Fruit fly (Drosophila melanogaster): Measurements from ENCODE around the gene HP4.

The HP4 gene

dm6 chr3L:7988828-7989673 lies 13.1 kb upstream of the HP4 start (continued):
- TF ChIP-seq Blimp-1 (GFP tag; optimal IDR thresholded peaks at IDR 0.05) (peak; percentile 88), TFAM (GFP tag; optimal IDR thresholded peaks at IDR 0.05) (peak; percentile 39), CG3847 (GFP tag; IDR thresholded peaks at IDR 0.05) (no peak), nerfin-2 (GFP tag; IDR thresholded peaks at IDR 0.05; ENCODE audit: partially characterized antibody) (no peak), Sry-β (GFP tag; optimal IDR thresholded peaks at IDR 0.05) (peak; percentile 52), wek (GFP tag; optimal IDR thresholded peaks at IDR 0.05) (no peak), CG11247 (GFP tag; IDR thresholded peaks at IDR 0.05) (no peak), Mes4 (GFP tag; optimal IDR thresholded peaks at IDR 0.05) (no peak), CG6813 (GFP tag; optimal IDR thresholded peaks at IDR 0.05) (peak; percentile 60), HHEX (GFP tag; optimal IDR thresholded peaks at IDR 0.05) (peak; percentile 32), CG18764 (GFP tag; optimal IDR thresholded peaks at IDR 0.05) (peak; percentile 59), Hmr (GFP tag; optimal IDR thresholded peaks at IDR 0.05) (peak; percentile 21), slp2 (GFP tag; optimal IDR thresholded peaks at IDR 0.05) (no peak), CG11398 (GFP tag; optimal IDR thresholded peaks at IDR 0.05) (no peak), CG12391 (tag; optimal IDR thresholded peaks at IDR 0.05) (peak; percentile 85), CG1832 (GFP tag; optimal IDR thresholded peaks at IDR 0.05) (no peak), Bdp1 (GFP tag; optimal IDR thresholded peaks at IDR 0.05) (no peak), crp (GFP tag; optimal IDR thresholded peaks at IDR 0.05) (no peak), CrebB (tag; optimal IDR thresholded peaks at IDR 0.05) (peak; percentile 8), dimm (GFP tag; IDR thresholded peaks at IDR 0.05) (no peak), CG17568 (GFP tag; optimal IDR thresholded peaks at IDR 0.05) (peak; percentile 26), so (GFP tag; IDR thresholded peaks at IDR 0.05) (no peak), YL-1 (GFP tag; optimal IDR thresholded peaks at IDR 0.05) (peak; percentile 25), Fer1 (GFP tag; optimal IDR thresholded peaks at IDR 0.05) (peak; percentile 36), CG12942 (GFP tag; optimal IDR thresholded peaks at IDR 0.05) (no peak), shn (GFP tag; optimal IDR thresholded peaks at IDR 0.05) (peak; percentile 14), cato (GFP tag; optimal IDR thresholded peaks at IDR 0.05; ENCODE audit: borderline replicate concordance) (peak; percentile 56), grau (tag; optimal IDR thresholded peaks at IDR 0.05) (peak; percentile 68), CG8765 (GFP tag; IDR thresholded peaks at IDR 0.05) (peak; percentile 86), Gug (GFP tag; IDR thresholded peaks at IDR 0.05) (peak; percentile 27; the same call in 2 of the 4 replicates), CG30431 (GFP tag; optimal IDR thresholded peaks at IDR 0.05) (peak; percentile 28), zf30C (GFP tag; optimal IDR thresholded peaks at IDR 0.05) (peak; percentile 87), CG1529 (GFP tag; optimal IDR thresholded peaks at IDR 0.05) (peak; percentile 70), CG6765 (GFP tag; optimal IDR thresholded peaks at IDR 0.05) (peak; percentile 14), CG11456 (GFP tag; IDR thresholded peaks at IDR 0.05) (no peak), CG12104 (GFP tag; optimal IDR thresholded peaks at IDR 0.05) (peak; percentile 63), CG31441 (GFP tag; IDR thresholded peaks at IDR 0.05) (peak; percentile 84), CG4424 (GFP tag; optimal IDR thresholded peaks at IDR 0.05) (peak; percentile 85), odd (GFP tag; optimal IDR thresholded peaks at IDR 0.05) (peak; percentile 23), trh (GFP tag; optimal IDR thresholded peaks at IDR 0.05) (peak; percentile 9), Vsx1 (GFP tag; optimal IDR thresholded peaks at IDR 0.05) (peak; percentile 23), repo (GFP tag; optimal IDR thresholded peaks at IDR 0.05) (peak; percentile 60), CG5180 (GFP tag; optimal IDR thresholded peaks at IDR 0.05) (peak; percentile 33), pzg (GFP tag; optimal IDR thresholded peaks at IDR 0.05) (no peak), CG10959 (GFP tag; IDR thresholded peaks at IDR 0.05) (peak; percentile 80), Xrp1 (GFP tag; IDR thresholded peaks at IDR 0.05) (peak; percentile 92), jigr1 (GFP tag; IDR thresholded peaks at IDR 0.05) (peak; percentile 37; the same call in 1 of the 3 replicates), HmgZ (tag; optimal IDR thresholded peaks at IDR 0.05) (no peak), nerfin-1 (tag; optimal IDR thresholded peaks at IDR 0.05) (peak; percentile 68)

All from whole organism, embryonic.